Worm (Caenorhabditis elegans): Measurements from ENCODE around the gene ctsa-3.1.
A peak's percentile ranks its signal among the peaks of the same experiment; 100 is the strongest.

Gene ctsa-3.1

DNA sequence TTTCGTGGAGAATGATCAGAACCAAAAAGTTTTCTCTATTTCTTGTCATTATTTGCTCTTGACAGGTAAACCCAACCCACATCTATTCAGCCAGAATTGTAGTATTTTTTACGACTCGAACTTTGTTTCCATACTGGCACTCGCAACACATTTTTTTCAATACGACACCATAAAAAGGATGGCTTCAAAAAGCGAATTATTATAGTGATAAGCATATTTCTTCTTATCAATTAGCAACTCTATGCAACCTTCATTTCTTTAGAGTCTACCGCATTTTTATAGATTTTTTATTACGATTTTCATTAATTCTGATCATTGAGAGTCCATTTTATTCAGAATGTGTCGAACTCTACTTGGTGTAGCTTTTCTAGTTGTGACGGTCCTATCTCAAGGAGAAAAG, at the start of gene ctsa-3.1:
Gene ctsa-3.1 (plus strand): TSS at position 337 of the 400 bp plus-strand sequence.
- peak; percentile 79 for TF ChIP-seq elt-2 (tag; optimal IDR thresholded peaks at IDR 0.05)
- no peak for TF ChIP-seq elt-3 (tag; optimal IDR thresholded peaks at IDR 0.05)
- TF ChIP-seq pha-4 (tag; optimal IDR thresholded peaks at IDR 0.05) = peak; percentile 6
- no peak for TF ChIP-seq ztf-11 (tag; optimal IDR thresholded peaks at IDR 0.05)
- peak; percentile 75 for TF ChIP-seq pqm-1 (tag; optimal IDR thresholded peaks at IDR 0.05)
- TF ChIP-seq daf-12 (tag; optimal IDR thresholded peaks at IDR 0.05) = no peak
- no peak for TF ChIP-seq zag-1 (tag; optimal IDR thresholded peaks at IDR 0.05)
- no peak for TF ChIP-seq fkh-2 (tag; optimal IDR thresholded peaks at IDR 0.05)
- TF ChIP-seq fos-1 (tag; optimal IDR thresholded peaks at IDR 0.05) = no peak
- TF ChIP-seq ceh-28 (tag; optimal IDR thresholded peaks at IDR 0.05) = no peak
- no peak for TF ChIP-seq nhr-76 (tag; optimal IDR thresholded peaks at IDR 0.05)
- TF ChIP-seq mdl-1 (tag; optimal IDR thresholded peaks at IDR 0.05) = no peak
- TF ChIP-seq tbx-2 (tag; optimal IDR thresholded peaks at IDR 0.05) = no peak
- no peak for TF ChIP-seq sea-2 (GFP tag; optimal IDR thresholded peaks at IDR 0.05)

DNA sequence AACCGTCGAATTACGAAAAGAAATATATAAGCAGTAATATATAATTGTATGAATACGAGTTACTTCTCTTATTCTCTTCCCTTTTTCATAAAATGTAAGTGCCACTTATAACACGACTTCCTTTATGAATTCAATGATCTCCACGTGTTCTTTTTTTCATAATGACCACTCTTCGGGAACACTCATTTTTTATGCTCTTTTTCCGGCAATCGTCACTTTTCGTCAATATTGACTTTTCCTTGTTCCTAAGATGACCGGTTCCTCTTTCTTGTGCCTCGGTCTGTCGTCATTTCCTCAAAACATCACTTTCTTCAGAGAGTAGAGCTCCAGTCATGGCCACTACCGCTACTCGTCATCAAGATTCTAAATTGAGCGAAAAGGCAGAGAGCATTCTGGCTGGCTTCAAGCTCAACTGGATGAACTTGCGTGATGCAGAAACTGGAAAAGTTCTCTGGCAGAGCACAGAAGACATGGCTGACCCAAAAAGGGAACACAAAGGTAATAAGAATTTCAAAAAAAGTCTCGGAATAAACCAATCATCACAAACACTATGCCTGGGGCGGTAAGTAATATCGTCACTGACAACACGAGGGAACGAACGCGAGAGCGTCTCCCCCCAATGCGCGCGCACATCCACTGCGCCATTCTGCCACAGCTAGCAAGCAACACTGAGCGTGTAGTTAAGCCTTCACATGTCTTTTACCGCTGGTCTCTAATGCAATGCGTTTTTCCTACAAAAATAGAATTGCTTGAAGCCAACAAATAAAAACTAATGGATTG, 49.0 kb upstream of the ctsa-3.1 start, which contains the start of gene pdl-1:
Gene pdl-1 (plus strand): TSS at position 309 of the 780 bp plus-strand sequence.
- TF ChIP-seq nfya-1 (tag; optimal IDR thresholded peaks at IDR 0.05; ENCODE audit: insufficient read depth) (peak; percentile 68), ZK546.5 (tag; optimal IDR thresholded peaks at IDR 0.05) (no peak), mdl-1 (tag; optimal IDR thresholded peaks at IDR 0.05) (no peak), nhr-43 (tag; optimal IDR thresholded peaks at IDR 0.05; ENCODE audit: poor library complexity, severe bottlenecking) (peak; percentile 75), sea-2 (GFP tag; optimal IDR thresholded peaks at IDR 0.05) (no peak), ama-1 (optimal IDR thresholded peaks at IDR 0.05) (peak; percentile 69), pha-4 (tag; optimal IDR thresholded peaks at IDR 0.05) (peak; percentile 87), fos-1 (tag; optimal IDR thresholded peaks at IDR 0.05) (no peak), lin-15B (tag; optimal IDR thresholded peaks at IDR 0.05) (peak; percentile 14), daf-12 (tag; optimal IDR thresholded peaks at IDR 0.05) (no peak), jun-1 (tag; optimal IDR thresholded peaks at IDR 0.05) (peak; percentile 15), nhr-77 (tag; optimal IDR thresholded peaks at IDR 0.05) (peak; percentile 27), ceh-82 (tag; optimal IDR thresholded peaks at IDR 0.05) (peak; percentile 59), nhr-76 (tag; optimal IDR thresholded peaks at IDR 0.05) (no peak), lin-39 (tag; optimal IDR thresholded peaks at IDR 0.05) (peak; percentile 68), tbx-2 (tag; optimal IDR thresholded peaks at IDR 0.05) (peak; percentile 62), lsy-12 (tag; optimal IDR thresholded peaks at IDR 0.05) (no peak), unc-62 (GFP tag; optimal IDR thresholded peaks at IDR 0.05) (no peak), ztf-11 (tag; optimal IDR thresholded peaks at IDR 0.05) (no peak), egl-5 (tag; optimal IDR thresholded peaks at IDR 0.05) (peak; percentile 25), skn-1 (tag; optimal IDR thresholded peaks at IDR 0.05) (peak; percentile 6), nhr-237 (tag; optimal IDR thresholded peaks at IDR 0.05) (no peak), unc-39 (tag; optimal IDR thresholded peaks at IDR 0.05) (no peak), nhr-67 (tag; optimal IDR thresholded peaks at IDR 0.05) (no peak), R02D3.7 (tag; optimal IDR thresholded peaks at IDR 0.05) (peak; percentile 16), elt-1 (tag; optimal IDR thresholded peaks at IDR 0.05) (no peak), elt-2 (tag; optimal IDR thresholded peaks at IDR 0.05) (peak; percentile 36), elt-3 (tag; optimal IDR thresholded peaks at IDR 0.05) (no peak), pqm-1 (tag; optimal IDR thresholded peaks at IDR 0.05) (peak; percentile 11), snpc-4 (tag; optimal IDR thresholded peaks at IDR 0.05) (peak; percentile 60), ztf-4 (tag; optimal IDR thresholded peaks at IDR 0.05) (peak; percentile 72), ceh-9 (tag; optimal IDR thresholded peaks at IDR 0.05) (no peak)

DNA sequence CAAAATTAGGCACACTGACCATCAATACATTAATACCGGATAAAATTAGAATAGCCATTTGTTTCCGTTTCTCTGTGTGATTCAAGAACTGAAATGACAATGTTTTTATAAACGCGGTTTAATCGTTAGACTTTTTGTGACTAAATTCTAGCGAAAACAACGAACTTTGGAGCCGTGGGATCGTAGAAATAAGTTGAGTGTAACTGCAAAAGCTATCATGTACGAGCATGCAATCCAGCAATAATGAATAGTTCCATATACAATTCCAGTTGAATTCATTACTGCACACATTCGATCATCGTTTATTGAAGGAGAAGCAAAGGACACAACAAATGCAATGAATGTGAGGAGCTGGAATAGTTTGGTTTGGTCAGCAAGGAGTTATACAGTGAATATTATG, 46.5 kb upstream of the ctsa-3.1 start:
- TF ChIP-seq pha-4 (tag; optimal IDR thresholded peaks at IDR 0.05) (no peak), nfya-1 (tag; optimal IDR thresholded peaks at IDR 0.05; ENCODE audit: insufficient read depth) (no peak), unc-39 (tag; optimal IDR thresholded peaks at IDR 0.05) (no peak), lsy-12 (tag; optimal IDR thresholded peaks at IDR 0.05) (no peak), eor-1 (tag; optimal IDR thresholded peaks at IDR 0.05) (no peak), ceh-9 (tag; optimal IDR thresholded peaks at IDR 0.05) (no peak), egl-5 (tag; optimal IDR thresholded peaks at IDR 0.05) (no peak), fkh-2 (tag; optimal IDR thresholded peaks at IDR 0.05) (no peak), nhr-76 (tag; optimal IDR thresholded peaks at IDR 0.05) (no peak), elt-3 (tag; optimal IDR thresholded peaks at IDR 0.05) (no peak), lin-15B (tag; optimal IDR thresholded peaks at IDR 0.05) (no peak), unc-62 (GFP tag; optimal IDR thresholded peaks at IDR 0.05) (no peak), nhr-23 (tag; optimal IDR thresholded peaks at IDR 0.05) (no peak), zag-1 (tag; optimal IDR thresholded peaks at IDR 0.05) (no peak), skn-1 (tag; optimal IDR thresholded peaks at IDR 0.05) (no peak), ztf-4 (tag; optimal IDR thresholded peaks at IDR 0.05) (no peak), nhr-11 (tag; optimal IDR thresholded peaks at IDR 0.05) (no peak)

All from whole organism, L3 larva.